Fruit fly (Drosophila melanogaster): ENCODE data around the gene Cenp-C.

- TF ChIP-seq CG8478 (optimal IDR thresholded peaks at IDR 0.05) (no peak), CTCF (optimal IDR thresholded peaks at IDR 0.05) (no peak)
Measured at dm6 chr3R:8545915-8546314, 18.0 kb upstream of the Cenp-C start.
